Worm (Caenorhabditis elegans): ENCODE data around the gene srb-17.

Gene srb-17

ce11 chrIV:10457137-10457536, at the start of gene srb-17:
srb-17 (minus strand) TSS chrIV:10457237.
- TF ChIP-seq lsy-2 (tag; optimal IDR thresholded peaks at IDR 0.05) = no peak
- TF ChIP-seq Y55F3AM.14 (GFP tag; optimal IDR thresholded peaks at IDR 0.05) = no peak
- no peak for TF ChIP-seq lin-39 (tag; optimal IDR thresholded peaks at IDR 0.05)
- no peak for TF ChIP-seq ama-1 (optimal IDR thresholded peaks at IDR 0.05)
- no peak for TF ChIP-seq gmeb-1 (tag; optimal IDR thresholded peaks at IDR 0.05)
- no peak for TF ChIP-seq lin-11 (tag; optimal IDR thresholded peaks at IDR 0.05)
- TF ChIP-seq mab-5 (tag; optimal IDR thresholded peaks at IDR 0.05) = no peak
- TF ChIP-seq ztf-1 (GFP tag; conservative IDR thresholded peaks at IDR 0.05) = no peak
- TF ChIP-seq elt-3 (tag; optimal IDR thresholded peaks at IDR 0.05) = no peak

ce11 chrIV:10506016-10506415, 49.0 kb upstream of the srb-17 start:
- TF ChIP-seq sma-9 (GFP tag; optimal IDR thresholded peaks at IDR 0.05) (peak; percentile 10), sma-9 (tag; optimal IDR thresholded peaks at IDR 0.05) (no peak), nhr-6 (tag; optimal IDR thresholded peaks at IDR 0.05) (no peak), lin-11 (tag; optimal IDR thresholded peaks at IDR 0.05) (peak; percentile 15), gmeb-1 (tag; optimal IDR thresholded peaks at IDR 0.05) (peak; percentile 24)

ce11 chrIV:10505016-10505415, 48.0 kb upstream of the srb-17 start:
- TF ChIP-seq nhr-129 (tag; optimal IDR thresholded peaks at IDR 0.05) (peak; percentile 23), nhr-237 (tag; optimal IDR thresholded peaks at IDR 0.05) (no peak), ztf-4 (tag; optimal IDR thresholded peaks at IDR 0.05) (no peak), C34F6.9 (tag; optimal IDR thresholded peaks at IDR 0.05) (peak; percentile 40), lsy-2 (tag; optimal IDR thresholded peaks at IDR 0.05) (peak in 1 of 2 experiments; percentile 13), sma-9 (GFP tag; optimal IDR thresholded peaks at IDR 0.05) (no peak), sma-9 (tag; optimal IDR thresholded peaks at IDR 0.05) (no peak), sem-4 (tag; optimal IDR thresholded peaks at IDR 0.05) (peak; percentile 29), lin-11 (tag; optimal IDR thresholded peaks at IDR 0.05) (peak; percentile 30)

ce11 chrIV:10503750-10504232, 46.8 kb upstream of the srb-17 start:
- TF ChIP-seq nhr-237 (tag; optimal IDR thresholded peaks at IDR 0.05) = no peak
- peak; percentile 26 for TF ChIP-seq ztf-4 (tag; optimal IDR thresholded peaks at IDR 0.05)
- TF ChIP-seq mdl-1 (tag; optimal IDR thresholded peaks at IDR 0.05) = peak in 1 of 2 experiments; percentile 35
- TF ChIP-seq nhr-10 (tag; optimal IDR thresholded peaks at IDR 0.05) = no peak
- peak; percentile 26 for TF ChIP-seq nhr-21 (tag; optimal IDR thresholded peaks at IDR 0.05)
- no peak for TF ChIP-seq R02D3.7 (tag; optimal IDR thresholded peaks at IDR 0.05)
- TF ChIP-seq unc-55 (GFP tag; optimal IDR thresholded peaks at IDR 0.05) = peak; percentile 88
- TF ChIP-seq ceh-82 (tag; optimal IDR thresholded peaks at IDR 0.05) = peak; percentile 50
- peak; percentile 23 for TF ChIP-seq egl-27 (tag; optimal IDR thresholded peaks at IDR 0.05)
- no peak for TF ChIP-seq nhr-77 (tag; optimal IDR thresholded peaks at IDR 0.05)
- TF ChIP-seq lin-13 (GFP tag; optimal IDR thresholded peaks at IDR 0.05) = peak; percentile 47
- TF ChIP-seq nhr-23 (tag; optimal IDR thresholded peaks at IDR 0.05) = no peak
- no peak for TF ChIP-seq ama-1 (optimal IDR thresholded peaks at IDR 0.05)
- no peak for TF ChIP-seq snpc-4 (tag; optimal IDR thresholded peaks at IDR 0.05)
- no peak for TF ChIP-seq nhr-6 (tag; optimal IDR thresholded peaks at IDR 0.05)
- TF ChIP-seq zag-1 (tag; optimal IDR thresholded peaks at IDR 0.05) = peak; percentile 88
- TF ChIP-seq unc-39 (tag; optimal IDR thresholded peaks at IDR 0.05) = no peak
- TF ChIP-seq peb-1 (tag; optimal IDR thresholded peaks at IDR 0.05) = no peak
- peak; percentile 80 for TF ChIP-seq nhr-129 (tag; optimal IDR thresholded peaks at IDR 0.05)
- TF ChIP-seq sem-4 (tag; optimal IDR thresholded peaks at IDR 0.05) = no peak
- TF ChIP-seq F13H6.1 (tag; optimal IDR thresholded peaks at IDR 0.05) = peak; percentile 87
- TF ChIP-seq sma-3 (GFP tag; optimal IDR thresholded peaks at IDR 0.05) = peak; percentile 4
- TF ChIP-seq nhr-25 (tag; optimal IDR thresholded peaks at IDR 0.05) = no peak
- TF ChIP-seq Y55F3AM.14 (GFP tag; optimal IDR thresholded peaks at IDR 0.05) = peak; percentile 70
- TF ChIP-seq skn-1 (tag; optimal IDR thresholded peaks at IDR 0.05) = no peak
- TF ChIP-seq ZK546.5 (tag; optimal IDR thresholded peaks at IDR 0.05) = no peak
- peak; percentile 79 for TF ChIP-seq C34F6.9 (tag; optimal IDR thresholded peaks at IDR 0.05)
- peak; percentile 37 for TF ChIP-seq lin-11 (tag; optimal IDR thresholded peaks at IDR 0.05)
- no peak for TF ChIP-seq aly-2 (tag; optimal IDR thresholded peaks at IDR 0.05)
- TF ChIP-seq mab-5 (tag; optimal IDR thresholded peaks at IDR 0.05) = no peak
- peak; percentile 26 for TF ChIP-seq fos-1 (tag; optimal IDR thresholded peaks at IDR 0.05)
- TF ChIP-seq sma-9 (GFP tag; optimal IDR thresholded peaks at IDR 0.05) = peak; percentile 56
- TF ChIP-seq sma-9 (tag; optimal IDR thresholded peaks at IDR 0.05) = no peak
- TF ChIP-seq elt-1 (tag; optimal IDR thresholded peaks at IDR 0.05) = no peak
- TF ChIP-seq crh-2 (tag; optimal IDR thresholded peaks at IDR 0.05) = peak; percentile 55
- TF ChIP-seq lsy-2 (tag; optimal IDR thresholded peaks at IDR 0.05) = peak in 1 of 2 experiments; percentile 69
- TF ChIP-seq gmeb-1 (tag; optimal IDR thresholded peaks at IDR 0.05) = no peak
